Worm (Caenorhabditis elegans): Measurements from ENCODE around the gene srsx-38.

The srsx-38 gene

ce11 chrV:15766122-15766594, 41.2 kb downstream of the srsx-38 start, which contains the start of the genes haf-3 and F57A10.2 (continued):
- TF ChIP-seq nhr-237 (tag; optimal IDR thresholded peaks at IDR 0.05) = no peak
- no peak for TF ChIP-seq T20F7.1 (GFP tag; optimal IDR thresholded peaks at IDR 0.05)
- TF ChIP-seq dpl-1 (GFP tag; optimal IDR thresholded peaks at IDR 0.05) = peak; percentile 99
- TF ChIP-seq lin-39 (tag; optimal IDR thresholded peaks at IDR 0.05) = no peak
- TF ChIP-seq ZK337.2 (GFP tag; IDR thresholded peaks at IDR 0.05) = no peak
- TF ChIP-seq daf-16 (GFP tag; optimal IDR thresholded peaks at IDR 0.05) = peak in 1 of 2 experiments; percentile 58
- peak; percentile 42 for TF ChIP-seq daf-16 (tag; optimal IDR thresholded peaks at IDR 0.05)
- no peak for TF ChIP-seq egl-27 (tag; optimal IDR thresholded peaks at IDR 0.05)
- peak; percentile 75 for TF ChIP-seq Y48G9A.11 (GFP tag; IDR thresholded peaks at IDR 0.05)
- TF ChIP-seq nhr-11 (tag; optimal IDR thresholded peaks at IDR 0.05) = peak; percentile 79
- TF ChIP-seq spr-3 (GFP tag; optimal IDR thresholded peaks at IDR 0.05) = peak; percentile 73
- peak; percentile 80 for TF ChIP-seq F49E8.2 (tag; optimal IDR thresholded peaks at IDR 0.05; ENCODE audit: borderline replicate concordance)
- TF ChIP-seq ces-1 (GFP tag; optimal IDR thresholded peaks at IDR 0.05) = peak; percentile 6
- TF ChIP-seq unc-62 (GFP tag; optimal IDR thresholded peaks at IDR 0.05 in 1 of 2) = no peak
- no peak for TF ChIP-seq unc-62 (tag; optimal IDR thresholded peaks at IDR 0.05)
- peak; percentile 76 for TF ChIP-seq zip-2 (tag; optimal IDR thresholded peaks at IDR 0.05)
- peak; percentile 10 for TF ChIP-seq zfp-2 (tag; optimal IDR thresholded peaks at IDR 0.05)

- TF ChIP-seq attf-4 (tag; optimal IDR thresholded peaks at IDR 0.05) = no peak
- no peak for TF ChIP-seq aly-2 (tag; optimal IDR thresholded peaks at IDR 0.05)
- no peak for TF ChIP-seq lim-7 (GFP tag; IDR thresholded peaks at IDR 0.05)
- no peak for TF ChIP-seq hif-1 (tag; optimal IDR thresholded peaks at IDR 0.05)
Measured at ce11 chrV:15758449-15758848, 48.9 kb downstream of the srsx-38 start, which contains the start of gene str-9. Gene str-9 (plus strand): TSS chrV:15758749.

ce11 chrV:15757645-15758044, 49.7 kb downstream of the srsx-38 start:
- TF ChIP-seq nhr-76 (tag; optimal IDR thresholded peaks at IDR 0.05) (no peak), nhr-41 (GFP tag; IDR thresholded peaks at IDR 0.05) (no peak), aha-1 (tag) (peak; percentile 92)
